Fruit fly (Drosophila melanogaster) whole organism, prepupa: ENCODE data around the gene CG7841.

Source experiments
- CG31627 ChIP-seq: fragments of 200-800 bp; sonication (Bioruptor generic); optimal IDR thresholded peaks from 3 replicates; lab custom pipeline; 2016; ENCODE audit warnings: missing biosample characterization, missing genetic modification characterization
- Sox102F ChIP-seq: fragments of 200-800 bp; sonication (Bioruptor generic); optimal IDR thresholded peaks from 2 replicates; lab custom pipeline; 2016; ENCODE audit warnings: missing biosample characterization, mild to moderate bottlenecking, missing genetic modification characterization
- dac ChIP-seq: fragments of 200-800 bp; sonication (Bioruptor generic); optimal IDR thresholded peaks from 2 replicates; lab custom pipeline; 2017; ENCODE audit warnings: missing biosample characterization, mild to moderate bottlenecking, missing genetic modification characterization
- dsx ChIP-seq: fragments of 200-800 bp; optimal IDR thresholded peaks from 3 replicates; lab custom pipeline; 2019; ENCODE audit warnings: missing biosample characterization, mild to moderate bottlenecking, missing genetic modification characterization, moderate library complexity; ENCODE audit not compliant: poor library complexity, severe bottlenecking
- esn ChIP-seq: fragments of 200-800 bp; sonication (Bioruptor generic); optimal IDR thresholded peaks from 2 replicates; lab custom pipeline; 2016; ENCODE audit warnings: missing biosample characterization, mild to moderate bottlenecking, missing genetic modification characterization, moderate library complexity

DNA sequence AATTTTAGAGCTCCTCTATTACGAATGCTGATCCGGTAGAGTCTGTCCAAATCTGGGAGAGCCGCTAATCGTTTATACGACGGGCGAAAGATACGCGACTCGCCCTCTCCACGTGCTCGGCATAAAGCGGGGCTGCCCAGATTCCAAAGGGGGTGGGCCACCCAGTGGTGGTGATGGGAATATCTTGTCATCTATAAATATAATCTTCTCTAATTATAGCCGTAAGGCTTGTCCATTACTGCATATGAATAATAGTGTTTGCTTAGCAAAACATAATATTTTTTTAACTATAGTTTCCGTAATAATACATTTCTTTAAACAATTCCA, 6.4 kb downstream of the CG7841 start:
- TF ChIP-seq dac (GFP tag; lab: Kevin White, UChicago): no peak
- no peak for TF ChIP-seq esn
- TF ChIP-seq CG31627 (GFP tag; lab: Kevin White, UChicago): no peak
- no peak for TF ChIP-seq Sox102F (GFP tag; lab: Kevin White, UChicago)
- no peak for TF ChIP-seq dsx (GFP tag; lab: Kevin White, UChicago)
